Fruit fly (Drosophila melanogaster): ENCODE results near the gene CG32221.

Gene CG32221

DNA sequence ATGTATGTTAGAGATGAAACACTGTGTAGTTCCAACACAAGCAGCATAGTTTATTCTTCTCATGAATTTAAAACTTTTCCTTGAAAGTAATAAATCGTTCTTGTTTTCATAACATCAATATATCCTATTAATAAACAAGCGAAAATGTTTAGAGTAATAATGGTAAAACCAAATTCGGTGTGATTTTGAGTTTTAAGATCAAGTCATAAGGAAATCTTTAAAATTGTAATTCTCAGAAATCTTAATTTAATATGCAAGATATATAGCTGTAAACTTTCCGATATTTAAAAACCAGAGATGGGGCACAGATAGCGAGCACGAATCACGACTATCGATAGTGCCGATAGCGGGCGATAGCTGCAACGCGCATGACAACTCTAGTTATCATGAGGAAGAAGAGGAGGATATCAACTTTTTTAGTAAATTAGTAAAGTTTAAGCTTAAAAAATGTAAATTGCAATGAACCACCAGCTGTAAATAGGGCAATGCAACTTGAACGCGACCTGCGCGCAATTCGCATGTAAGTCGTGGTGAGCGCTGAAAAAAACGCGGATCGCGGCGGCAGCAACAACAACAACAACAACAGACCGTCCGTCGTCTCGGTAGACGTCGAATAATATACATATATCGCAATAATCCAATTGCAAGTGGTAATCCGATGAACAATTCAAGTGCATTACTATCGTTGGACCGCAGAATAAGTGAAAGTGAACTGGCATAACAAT, 16.5 kb upstream of the CG32221 start, which contains the start of the genes Fibp and Deaf1 (continued):
- TF ChIP-seq CG11085 (GFP tag; IDR thresholded peaks at IDR 0.05) (peak; percentile 62), CG11093 (GFP tag; IDR thresholded peaks at IDR 0.05) (peak; percentile 62; the same call in 2 of the 3 replicates), CG17612 (GFP tag; IDR thresholded peaks at IDR 0.05) (no peak), grn (GFP tag; optimal IDR thresholded peaks at IDR 0.05) (peak; percentile 62), ATbp (GFP tag; optimal IDR thresholded peaks at IDR 0.05) (no peak), ttk (GFP tag; IDR thresholded peaks at IDR 0.05) (peak; percentile 48; the same call in 1 of the 2 replicates), eve (GFP tag; optimal IDR thresholded peaks at IDR 0.05) (no peak), CG2875 (GFP tag; optimal IDR thresholded peaks at IDR 0.05) (peak; percentile 26), emc (GFP tag; optimal IDR thresholded peaks at IDR 0.05) (peak; percentile 26), sr (GFP tag; IDR thresholded peaks at IDR 0.05) (no peak), Hr78 (GFP tag; optimal IDR thresholded peaks at IDR 0.05) (no peak), amos (GFP tag; IDR thresholded peaks at IDR 0.05; ENCODE audit: partially characterized antibody) (peak; percentile 99), Ravus (GFP tag; IDR thresholded peaks at IDR 0.05) (no peak; the same call in 1 of the 2 replicates), Sin3A (optimal IDR thresholded peaks at IDR 0.05) (peak; percentile 68), CG9932 (GFP tag; IDR thresholded peaks at IDR 0.05) (peak; percentile 96), toy (GFP tag; IDR thresholded peaks at IDR 0.05) (no peak), ind (GFP tag; optimal IDR thresholded peaks at IDR 0.05) (peak; percentile 81), CG10209 (GFP tag; optimal IDR thresholded peaks at IDR 0.05) (peak; percentile 54), CG6254 (GFP tag; optimal IDR thresholded peaks at IDR 0.05) (no peak), CG18262 (tag; optimal IDR thresholded peaks at IDR 0.05) (peak; percentile 81), CG11247 (GFP tag; IDR thresholded peaks at IDR 0.05) (peak; percentile 58; the same call in 1 of the 2 replicates), Dll (GFP tag; IDR thresholded peaks at IDR 0.05; ENCODE audit: partially characterized antibody) (peak; percentile 95), E2f2 (GFP tag; IDR thresholded peaks at IDR 0.05) (no peak), CG12219 (GFP tag; optimal IDR thresholded peaks at IDR 0.05) (no peak), CG3163 (GFP tag; optimal IDR thresholded peaks at IDR 0.05) (peak; percentile 56), CG13123 (GFP tag; optimal IDR thresholded peaks at IDR 0.05) (peak; percentile 63), chm (GFP tag; IDR thresholded peaks at IDR 0.05) (no peak), wek (GFP tag; optimal IDR thresholded peaks at IDR 0.05) (no peak), Atf-2 (GFP tag; optimal IDR thresholded peaks at IDR 0.05) (peak; percentile 85), pros (GFP tag; optimal IDR thresholded peaks at IDR 0.05) (no peak), slp2 (GFP tag; optimal IDR thresholded peaks at IDR 0.05) (peak; percentile 51), oc (tag; optimal IDR thresholded peaks at IDR 0.05) (no peak), CG14441 (GFP tag; IDR thresholded peaks at IDR 0.05) (peak; percentile 57; the same call in 1 of the 2 replicates), Nf-YB (GFP tag; optimal IDR thresholded peaks at IDR 0.05) (peak; percentile 35), BEAF-32 (GFP tag; optimal IDR thresholded peaks at IDR 0.05) (peak; percentile 100), caup (GFP tag; optimal IDR thresholded peaks at IDR 0.05; ENCODE audit: severe bottlenecking) (peak; percentile 46), CG2712 (tag; optimal IDR thresholded peaks at IDR 0.05) (peak; percentile 81), ara (GFP tag; IDR thresholded peaks at IDR 0.05) (no peak), CG9817 (tag; optimal IDR thresholded peaks at IDR 0.05) (peak; percentile 80), rib (GFP tag; IDR thresholded peaks at IDR 0.05) (no peak), HmgD (GFP tag; optimal IDR thresholded peaks at IDR 0.05) (peak; percentile 84), unc-4 (GFP tag; IDR thresholded peaks at IDR 0.05; ENCODE audit: partially characterized antibody) (peak; percentile 92), GATAe (GFP tag; conservative IDR thresholded peaks at IDR 0.05) (no peak; the same call in 1 of the 2 replicates), Hr51 (GFP tag; optimal IDR thresholded peaks at IDR 0.05) (peak; percentile 73 to 82), CG34224 (GFP tag; IDR thresholded peaks at IDR 0.05; ENCODE audit: partially characterized antibody) (peak; percentile 91), CG8478 (optimal IDR thresholded peaks at IDR 0.05) (no peak), nmo (GFP tag; optimal IDR thresholded peaks at IDR 0.05) (peak; percentile 89), CG1792 (GFP tag; optimal IDR thresholded peaks at IDR 0.05) (peak; percentile 46), CG10979 (tag; optimal IDR thresholded peaks at IDR 0.05) (peak; percentile 54)
